Worm (Caenorhabditis elegans): ENCODE data around the gene zig-3.

DNA sequence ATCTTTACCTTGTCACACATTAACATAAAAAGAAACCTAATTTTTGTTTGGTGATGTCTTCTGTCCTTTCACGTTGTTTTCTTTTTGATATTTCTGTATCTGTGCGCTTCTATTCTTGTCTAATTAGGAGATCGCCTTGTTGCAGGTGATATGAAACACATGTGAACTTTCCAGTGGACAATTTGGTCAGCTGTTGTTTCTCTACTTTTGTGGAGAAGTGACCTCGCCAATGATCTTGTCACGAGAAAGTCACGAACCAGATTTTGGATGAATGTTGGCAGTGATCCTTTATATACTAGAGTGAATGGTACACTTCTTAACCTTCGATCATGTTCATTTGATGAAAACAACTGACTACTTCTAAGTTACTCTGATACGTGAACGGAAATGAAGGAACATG is 1.9 kb downstream of the zig-3 start:
- TF ChIP-seq ztf-25 (GFP tag; IDR thresholded peaks at IDR 0.05) = no peak
- no peak for TF ChIP-seq F57A8.1 (GFP tag; optimal IDR thresholded peaks at IDR 0.05)
- no peak for TF ChIP-seq nhr-27 (tag; optimal IDR thresholded peaks at IDR 0.05)
- TF ChIP-seq ztf-18 (tag; optimal IDR thresholded peaks at IDR 0.05) = no peak
- TF ChIP-seq ekl-4 (GFP tag; IDR thresholded peaks at IDR 0.05) = no peak

Data from whole organism, young adult.